Worm (Caenorhabditis elegans): ENCODE measurements around the gene fbxb-117.
"Not testable (repeated sequence)": the region's sequence is repeated elsewhere in the genome, so short reads cannot be mapped to it uniquely, and the experiment has no call there.

Gene fbxb-117

DNA sequence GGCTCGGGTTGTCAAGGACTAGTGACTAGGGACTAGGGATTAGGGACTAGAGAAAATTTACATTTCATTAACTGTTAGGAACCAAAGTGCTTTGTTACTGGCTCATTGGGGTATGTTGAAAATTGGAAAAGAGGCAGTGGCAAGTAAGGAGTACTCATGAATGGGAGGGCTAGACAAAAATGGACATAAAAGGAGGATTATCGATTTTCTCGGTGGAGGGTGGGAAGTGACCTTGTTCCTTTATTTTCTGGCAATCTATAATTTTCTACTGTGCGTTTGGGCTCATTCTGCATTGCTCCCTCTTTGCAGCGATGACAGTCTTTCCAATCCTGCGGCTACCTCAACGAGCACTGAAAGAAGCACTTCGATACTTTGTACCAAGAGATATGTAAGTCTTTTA is 15.1 kb downstream of the fbxb-117 start, which contains the start of gene fbxb-60:
TSS of gene fbxb-60 (plus strand) at position 301 of the 400 bp plus-strand sequence.
- TF ChIP-seq T22C8.4 (GFP tag; IDR thresholded peaks at IDR 0.05) (peak; percentile 53; the same call in 1 of the 2 replicates), ztf-23 (GFP tag; IDR thresholded peaks at IDR 0.05) (no peak)

DNA sequence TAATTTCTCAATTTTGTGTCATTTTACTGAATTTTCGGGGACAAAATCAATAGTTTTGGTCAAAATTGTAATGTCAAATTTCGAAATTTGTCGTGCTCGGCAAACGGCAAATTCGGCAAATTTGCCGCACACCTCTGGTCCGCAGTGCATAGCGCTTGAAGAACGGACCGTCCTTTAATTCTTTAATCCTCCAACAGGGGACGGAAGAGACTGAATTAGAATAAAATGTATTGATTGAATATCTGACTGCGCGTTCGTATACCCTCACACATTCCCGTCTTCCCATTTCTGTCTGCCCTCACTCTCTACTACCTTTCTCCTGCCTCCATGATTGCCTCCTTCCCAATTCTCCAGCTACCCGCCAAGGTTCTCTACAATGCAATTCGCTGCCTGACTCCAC is 16.8 kb downstream of the fbxb-117 start, which contains the start of gene F55C9.14:
TSS of gene F55C9.14 (plus strand) at position 301 of the 400 bp plus-strand sequence.
- TF ChIP-seq med-1 (GFP tag; optimal IDR thresholded peaks at IDR 0.05; ENCODE audit: insufficient read depth) (no peak), T22C8.4 (GFP tag; IDR thresholded peaks at IDR 0.05) (no peak), ztf-23 (GFP tag; IDR thresholded peaks at IDR 0.05) (no peak), tab-1 (GFP tag; IDR thresholded peaks at IDR 0.05) (no peak), ref-1 (GFP tag; conservative IDR thresholded peaks at IDR 0.05) (no peak), ztf-29 (GFP tag; IDR thresholded peaks at IDR 0.05) (no peak), klf-2 (GFP tag; conservative IDR thresholded peaks at IDR 0.05) (no peak), flt-1 (GFP tag; IDR thresholded peaks at IDR 0.05) (no peak), cog-1 (tag; optimal IDR thresholded peaks at IDR 0.05) (no peak)

ce11 chrV:19301934-19302333 is 19.5 kb downstream of the fbxb-117 start, which contains the start of gene fbxb-62:
Gene fbxb-62, minus strand, starts transcription at chrV:19302034.
- TF ChIP-seq T22C8.4 (GFP tag; IDR thresholded peaks at IDR 0.05) (0 out of 2 replicates have a peak, but pooled peaks have one; percentile 29), flt-1 (GFP tag; IDR thresholded peaks at IDR 0.05) (no peak), tab-1 (GFP tag; IDR thresholded peaks at IDR 0.05) (no peak)

- no peak for TF ChIP-seq cog-1 (tag; optimal IDR thresholded peaks at IDR 0.05)
- TF ChIP-seq T22C8.4 (GFP tag; IDR thresholded peaks at IDR 0.05) = peak; percentile 63; the same call in 1 of the 2 replicates
These were observed 21.3 kb downstream of the fbxb-117 start, which contains the start of the genes fbxb-63 and fbxb-61 for ce11 chrV:19303589-19304174. Gene fbxb-63, minus strand, starts transcription at chrV:19303730. Gene fbxb-61, plus strand, starts transcription at chrV:19304124.

DNA sequence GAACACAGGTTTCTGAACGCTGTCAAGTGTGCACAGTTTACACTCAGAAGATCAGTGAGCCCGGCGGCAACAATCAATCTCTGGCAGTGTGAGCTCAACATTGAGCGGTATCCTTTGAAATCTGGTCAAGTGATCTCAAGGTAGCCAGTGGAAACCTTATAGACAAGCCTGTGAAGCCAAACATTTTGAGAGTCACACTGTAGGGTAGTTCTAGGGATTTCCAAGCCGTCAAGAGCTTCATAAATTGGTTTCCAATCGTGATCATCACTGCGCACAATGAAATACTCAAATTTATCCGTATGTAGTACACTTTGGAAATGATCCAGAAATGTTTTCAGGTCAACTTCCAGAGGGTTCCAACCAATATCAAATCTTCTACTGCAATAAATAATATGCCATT is 24.5 kb downstream of the fbxb-117 start, which contains the start of gene F55C9.15:
TSS of gene F55C9.15 (minus strand) at position 101 of the 400 bp plus-strand sequence.
- TF ChIP-seq ztf-29 (GFP tag; IDR thresholded peaks at IDR 0.05) (no peak), ref-1 (GFP tag; conservative IDR thresholded peaks at IDR 0.05) (no peak), tab-1 (GFP tag; IDR thresholded peaks at IDR 0.05) (no peak), ztf-23 (GFP tag; IDR thresholded peaks at IDR 0.05) (no peak), flt-1 (GFP tag; IDR thresholded peaks at IDR 0.05) (no peak), cog-1 (tag; optimal IDR thresholded peaks at IDR 0.05) (no peak), klf-2 (GFP tag; conservative IDR thresholded peaks at IDR 0.05) (no peak), med-1 (GFP tag; optimal IDR thresholded peaks at IDR 0.05; ENCODE audit: insufficient read depth) (no peak), T22C8.4 (GFP tag; IDR thresholded peaks at IDR 0.05) (no peak)

DNA sequence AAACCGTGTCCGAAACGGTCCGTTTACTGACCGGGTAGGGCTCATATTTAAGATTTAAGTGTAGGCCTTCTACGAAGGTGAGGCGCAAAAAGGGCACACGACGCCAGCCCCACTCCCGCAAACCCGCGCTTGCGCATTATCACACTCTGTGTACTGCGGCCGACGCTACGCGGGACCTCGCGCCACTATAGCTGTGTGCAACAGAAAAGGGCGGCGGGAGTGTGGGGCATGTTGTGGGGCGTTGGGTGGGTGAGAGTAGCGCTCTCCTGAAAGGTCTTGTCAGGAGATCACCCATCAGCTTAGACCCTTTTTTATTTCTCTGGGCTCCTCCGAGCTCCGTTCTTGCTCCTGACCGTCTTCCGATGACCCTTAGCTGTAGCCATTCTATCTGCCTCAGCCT is 25.7 kb downstream of the fbxb-117 start:
- TF ChIP-seq tab-1 (GFP tag; IDR thresholded peaks at IDR 0.05) = no peak
- no peak for TF ChIP-seq cog-1 (tag; optimal IDR thresholded peaks at IDR 0.05)
- no peak for TF ChIP-seq flt-1 (GFP tag; IDR thresholded peaks at IDR 0.05)
- TF ChIP-seq klf-2 (GFP tag; conservative IDR thresholded peaks at IDR 0.05) = no peak
- TF ChIP-seq ztf-23 (GFP tag; IDR thresholded peaks at IDR 0.05) = no peak
- TF ChIP-seq med-1 (GFP tag; optimal IDR thresholded peaks at IDR 0.05; ENCODE audit: insufficient read depth) = no peak
- no peak for TF ChIP-seq ztf-29 (GFP tag; IDR thresholded peaks at IDR 0.05)
- TF ChIP-seq T22C8.4 (GFP tag; IDR thresholded peaks at IDR 0.05) = no peak
- no peak for TF ChIP-seq ref-1 (GFP tag; conservative IDR thresholded peaks at IDR 0.05)

DNA sequence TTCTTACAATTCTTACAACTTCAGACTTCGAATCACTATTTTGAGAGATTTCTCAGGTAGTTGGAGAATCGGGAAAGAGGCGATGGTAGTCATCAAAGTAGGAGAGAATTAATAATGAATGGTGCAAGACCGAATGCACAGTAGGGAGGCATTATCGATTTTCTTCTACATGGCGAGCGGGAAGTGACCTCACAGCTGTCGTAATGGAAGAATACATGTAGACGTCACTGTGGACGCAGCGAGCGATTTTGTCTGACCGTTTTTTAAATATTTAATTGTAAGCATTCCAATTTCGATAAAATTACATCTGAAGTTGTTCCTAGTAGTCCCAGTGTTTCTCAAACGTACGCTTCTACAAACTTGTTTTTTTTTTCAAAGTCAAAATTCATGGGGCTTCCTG is 27.2 kb downstream of the fbxb-117 start, which contains the start of gene F55C9.11:
TSS of gene F55C9.11 (minus strand) at position 101 of the 400 bp plus-strand sequence.
- TF ChIP-seq T22C8.4 (GFP tag; IDR thresholded peaks at IDR 0.05) (peak; percentile 30; the same call in 1 of the 2 replicates), ztf-29 (GFP tag; IDR thresholded peaks at IDR 0.05) (no peak)

- TF ChIP-seq med-1 (GFP tag; optimal IDR thresholded peaks at IDR 0.05; ENCODE audit: insufficient read depth) (no peak), T22C8.4 (GFP tag; IDR thresholded peaks at IDR 0.05) (no peak), klf-2 (GFP tag; conservative IDR thresholded peaks at IDR 0.05) (no peak), tab-1 (GFP tag; IDR thresholded peaks at IDR 0.05) (no peak), ztf-29 (GFP tag; IDR thresholded peaks at IDR 0.05) (no peak), ref-1 (GFP tag; conservative IDR thresholded peaks at IDR 0.05) (no peak), ztf-23 (GFP tag; IDR thresholded peaks at IDR 0.05) (no peak), flt-1 (GFP tag; IDR thresholded peaks at IDR 0.05) (no peak), cog-1 (tag; optimal IDR thresholded peaks at IDR 0.05) (no peak)
These were observed 29.0 kb downstream of the fbxb-117 start, which contains the start of gene C43D7.8 for ce11 chrV:19311391-19311790. Gene C43D7.8, minus strand, starts transcription at chrV:19311491.

ce11 chrV:19312975-19313374 is 30.6 kb downstream of the fbxb-117 start, which contains the start of gene fbxb-64:
Gene fbxb-64, plus strand, starts transcription at chrV:19313275.
- TF ChIP-seq flt-1 (GFP tag; IDR thresholded peaks at IDR 0.05) (no peak), klf-2 (GFP tag; conservative IDR thresholded peaks at IDR 0.05) (no peak), ztf-29 (GFP tag; IDR thresholded peaks at IDR 0.05) (no peak), T22C8.4 (GFP tag; IDR thresholded peaks at IDR 0.05) (0 out of 2 replicates have a peak, but pooled peaks have one; percentile 33)

- not testable (repeated sequence) for TF ChIP-seq flt-1 (GFP tag; IDR thresholded peaks at IDR 0.05); ref-1 (GFP tag; conservative IDR thresholded peaks at IDR 0.05); ztf-29 (GFP tag; IDR thresholded peaks at IDR 0.05)
These were observed 34.6 kb downstream of the fbxb-117 start, which contains the start of gene srh-208 for ce11 chrV:19317058-19317457. Gene srh-208, plus strand, starts transcription at chrV:19317358.
